Worm (Caenorhabditis elegans): ENCODE data around the gene sph-1.
A peak's percentile ranks its signal among the peaks of the same experiment; 100 is the strongest.

sph-1 gene

ce11 chrIV:8103196-8103595, 30.2 kb downstream of the sph-1 start:
- TF ChIP-seq che-1 (tag; optimal IDR thresholded peaks at IDR 0.05): no peak
- peak; percentile 28 for TF ChIP-seq unc-55 (GFP tag; optimal IDR thresholded peaks at IDR 0.05)
- no peak for TF ChIP-seq pax-1 (tag; optimal IDR thresholded peaks at IDR 0.05)

DNA sequence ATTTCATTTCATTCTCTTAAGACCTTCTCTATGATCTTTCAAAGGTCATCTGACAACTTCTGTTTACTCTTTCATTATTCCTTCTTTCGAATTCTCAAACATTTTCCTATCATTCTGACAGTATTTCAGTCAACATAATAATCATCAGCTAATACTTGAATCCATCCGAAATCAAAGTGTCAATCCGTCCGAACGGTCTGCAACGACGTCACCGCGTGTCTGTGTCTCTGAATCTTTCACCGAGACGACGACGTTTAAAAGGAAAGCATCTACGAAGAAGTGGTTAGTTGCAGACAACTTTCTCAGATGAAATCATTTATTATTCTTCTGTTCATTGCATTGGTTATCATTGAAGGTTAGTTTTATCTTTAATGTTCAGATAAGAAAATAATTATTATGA, 31.1 kb downstream of the sph-1 start, which contains the start of gene Y42H9AR.5:
Gene Y42H9AR.5 (plus strand): TSS at position 301 of the 400 bp plus-strand sequence.
- TF ChIP-seq madf-2 (tag; optimal IDR thresholded peaks at IDR 0.05): no peak
- peak; percentile 82 for TF ChIP-seq elt-2 (tag; optimal IDR thresholded peaks at IDR 0.05)

ce11 chrIV:8099601-8100000, 33.8 kb downstream of the sph-1 start, which contains the start of gene Y42H9AR.2:
Y42H9AR.2 (plus strand) TSS chrIV:8099901.
- TF ChIP-seq T23F11.4 (GFP tag; optimal IDR thresholded peaks at IDR 0.05): no peak
- no peak for TF ChIP-seq ceh-18 (tag; optimal IDR thresholded peaks at IDR 0.05)

ce11 chrIV:8096375-8096774, 37.0 kb downstream of the sph-1 start:
- TF ChIP-seq unc-42 (tag; optimal IDR thresholded peaks at IDR 0.05) (peak; percentile 7), nhr-11 (tag; optimal IDR thresholded peaks at IDR 0.05) (no peak)

DNA sequence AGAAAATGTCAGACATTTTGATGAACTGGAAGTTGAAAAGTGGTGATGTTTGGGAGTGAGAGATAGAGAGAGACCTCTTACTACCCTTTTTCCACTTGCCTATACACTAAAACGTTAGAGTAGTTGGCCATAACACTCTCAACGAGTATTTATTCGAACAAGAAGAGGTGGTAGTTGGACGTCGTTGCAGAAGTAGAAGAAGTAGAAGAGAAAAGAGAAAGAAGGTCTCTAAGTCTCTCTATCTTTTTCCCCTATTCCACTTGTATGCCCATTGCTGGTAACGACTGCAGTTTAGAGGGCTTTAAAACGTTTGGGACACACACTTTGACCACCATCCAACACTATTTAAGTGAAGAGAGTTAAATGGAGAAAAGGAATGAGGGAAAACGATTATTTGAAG, 41.8 kb downstream of the sph-1 start:
- TF ChIP-seq ceh-2 (tag; optimal IDR thresholded peaks at IDR 0.05) (no peak), dmd-4 (tag; optimal IDR thresholded peaks at IDR 0.05; ENCODE audit: borderline replicate concordance) (no peak), ahr-1 (tag; optimal IDR thresholded peaks at IDR 0.05) (no peak), mec-3 (tag; optimal IDR thresholded peaks at IDR 0.05; ENCODE audit: borderline replicate concordance) (no peak), sdc-2 (tag; optimal IDR thresholded peaks at IDR 0.05) (no peak), odd-2 (tag; optimal IDR thresholded peaks at IDR 0.05) (no peak), ceh-14 (tag; optimal IDR thresholded peaks at IDR 0.05) (no peak), ref-2 (tag; optimal IDR thresholded peaks at IDR 0.05) (no peak), hlh-30 (tag; optimal IDR thresholded peaks at IDR 0.05; ENCODE audit: insufficient read depth) (no peak), hlh-15 (tag; optimal IDR thresholded peaks at IDR 0.05) (no peak)

ce11 chrIV:8086552-8086951, 46.8 kb downstream of the sph-1 start, which contains the start of gene nsy-7:
nsy-7 (minus strand) TSS chrIV:8086652.
- no peak for TF ChIP-seq sdc-2 (tag; optimal IDR thresholded peaks at IDR 0.05)
- TF ChIP-seq elt-4 (tag; optimal IDR thresholded peaks at IDR 0.05): no peak
- TF ChIP-seq ztf-16 (tag; optimal IDR thresholded peaks at IDR 0.05): no peak
- no peak for TF ChIP-seq tbx-7 (tag; optimal IDR thresholded peaks at IDR 0.05)
- no peak for TF ChIP-seq npax-4 (tag; optimal IDR thresholded peaks at IDR 0.05)
- no peak for TF ChIP-seq madf-2 (tag; optimal IDR thresholded peaks at IDR 0.05)
- TF ChIP-seq nhr-11 (tag; optimal IDR thresholded peaks at IDR 0.05): no peak
- no peak for TF ChIP-seq eyg-1 (tag; optimal IDR thresholded peaks at IDR 0.05)
